Worm (Caenorhabditis elegans) whole organism, mixed stage, embryonic: ENCODE data around the gene F30B5.11.

ENCODE experiments used
- M03D4.4 ChIP-seq: sonication (generic microtip); optimal IDR thresholded peaks from 2 replicates; lab custom pipeline; 2017; ENCODE audit warnings: mild to moderate bottlenecking, missing genetic modification characterization, missing compliant biosample characterization
- bed-3 ChIP-seq: fragments of 200-800 bp; sonication (Bioruptor generic); optimal IDR thresholded peaks from 3 replicates; lab custom pipeline; 2018; ENCODE audit warnings: mild to moderate bottlenecking, missing genetic modification characterization, moderate library complexity, missing compliant biosample characterization
- blmp-1 ChIP-seq: fragments of 150-350 bp; optimal IDR thresholded peaks from 2 replicates; lab custom pipeline; 2014; ENCODE audit warnings: missing biosample characterization, missing genetic modification characterization
- ceh-39 ChIP-seq: fragments of 150-350 bp; optimal IDR thresholded peaks from 2 replicates; lab custom pipeline; 2014; ENCODE audit warnings: missing biosample characterization, missing genetic modification characterization
- ceh-83 ChIP-seq: fragments of 200-800 bp; sonication (Bioruptor generic); optimal IDR thresholded peaks from 2 replicates; lab custom pipeline; 2018; ENCODE audit warnings: mild to moderate bottlenecking, missing genetic modification characterization, missing compliant biosample characterization
- ces-1 ChIP-seq: fragments of 150-350 bp; optimal IDR thresholded peaks from 2 replicates; lab custom pipeline; 2014; ENCODE audit warnings: missing biosample characterization, missing genetic modification reagents, missing genetic modification characterization
- cnd-1 ChIP-seq: fragments of 200-800 bp; sonication (Bioruptor generic); optimal IDR thresholded peaks from 2 replicates; lab custom pipeline; 2018; ENCODE audit warnings: mild to moderate bottlenecking, missing genetic modification characterization, missing compliant biosample characterization
- drap-1 ChIP-seq: fragments of 200-800 bp; sonication (Bioruptor generic); optimal IDR thresholded peaks from 3 replicates; lab custom pipeline; 2018; ENCODE audit warnings: mild to moderate bottlenecking, missing genetic modification characterization, missing compliant biosample characterization
- elt-1 ChIP-seq: sonication (generic microtip); optimal IDR thresholded peaks from 2 replicates; lab custom pipeline; 2017; ENCODE audit warnings: missing genetic modification characterization, mild to moderate bottlenecking, missing compliant biosample characterization, antibody characterized with exemption, moderate library complexity, borderline replicate concordance; ENCODE audit not compliant: insufficient read depth
- elt-3 ChIP-seq: fragments of 150-350 bp; optimal IDR thresholded peaks from 2 replicates; lab custom pipeline; 2014; ENCODE audit warnings: missing biosample characterization, missing genetic modification characterization
- flh-1 ChIP-seq: fragments of 200-800 bp; sonication (Bioruptor generic); optimal IDR thresholded peaks from 2 replicates; lab custom pipeline; 2018; ENCODE audit warnings: mild to moderate bottlenecking, missing genetic modification characterization, moderate library complexity, missing compliant biosample characterization
- ham-2 ChIP-seq: fragments of 200-800 bp; sonication (Bioruptor generic); optimal IDR thresholded peaks from 2 replicates; lab custom pipeline; 2018; ENCODE audit warnings: mild to moderate bottlenecking, missing genetic modification characterization, missing compliant biosample characterization
- hlh-1 ChIP-seq: fragments of 150-350 bp; optimal IDR thresholded peaks from 2 replicates; lab custom pipeline; 2014; ENCODE audit warnings: missing biosample characterization, missing genetic modification reagents, missing genetic modification characterization
- lin-13 ChIP-seq: fragments of 150-350 bp; optimal IDR thresholded peaks from 2 replicates; lab custom pipeline; 2014; ENCODE audit warnings: missing biosample characterization, missing genetic modification characterization
- lin-32 ChIP-seq: fragments of 200-800 bp; sonication (Bioruptor generic); optimal IDR thresholded peaks from 2 replicates; lab custom pipeline; 2018; ENCODE audit warnings: mild to moderate bottlenecking, missing genetic modification characterization, missing compliant biosample characterization
- lsy-2 ChIP-seq: fragments of 150-350 bp; optimal IDR thresholded peaks from 2 replicates; lab custom pipeline; 2014; ENCODE audit warnings: missing biosample characterization, missing genetic modification characterization
- mab-5 ChIP-seq: fragments of 150-350 bp; optimal IDR thresholded peaks from 2 replicates; lab custom pipeline; 2014; ENCODE audit warnings: missing biosample characterization, missing genetic modification characterization
- mep-1 ChIP-seq: fragments of 150-350 bp; optimal IDR thresholded peaks from 2 replicates; lab custom pipeline; 2017; ENCODE audit warnings: missing biosample characterization, missing genetic modification reagents, missing genetic modification characterization, inconsistent platforms
- nhr-12 ChIP-seq: fragments of 150-350 bp; optimal IDR thresholded peaks from 2 replicates; lab custom pipeline; 2014; ENCODE audit warnings: missing biosample characterization, missing genetic modification characterization
- nhr-2 ChIP-seq: fragments of 150-350 bp; optimal IDR thresholded peaks from 2 replicates; lab custom pipeline; 2014; ENCODE audit warnings: missing biosample characterization, missing genetic modification characterization
- nhr-237 ChIP-seq: fragments of 150-350 bp; optimal IDR thresholded peaks from 2 replicates; lab custom pipeline; 2014; ENCODE audit warnings: missing biosample characterization, missing genetic modification characterization
- nhr-28 ChIP-seq: fragments of 150-350 bp; optimal IDR thresholded peaks from 2 replicates; lab custom pipeline; 2014; ENCODE audit warnings: missing biosample characterization, missing genetic modification characterization
- nhr-76 ChIP-seq: sonication (generic microtip); optimal IDR thresholded peaks from 2 replicates; lab custom pipeline; 2017; ENCODE audit warnings: missing biosample characterization, missing genetic modification characterization
- pha-4 ChIP-seq: fragments of 150-350 bp; optimal IDR thresholded peaks from 2 replicates; lab custom pipeline; 2018; ENCODE audit warnings: missing biosample characterization, missing genetic modification reagents, missing genetic modification characterization
- sem-2 ChIP-seq: fragments of 200-800 bp; sonication (Bioruptor generic); optimal IDR thresholded peaks from 2 replicates; lab custom pipeline; 2018; ENCODE audit warnings: mild to moderate bottlenecking, missing genetic modification characterization, missing compliant biosample characterization
- sptf-1 ChIP-seq: sonication (generic microtip); optimal IDR thresholded peaks from 2 replicates; lab custom pipeline; 2017; ENCODE audit warnings: mild to moderate bottlenecking, missing genetic modification characterization, moderate library complexity, missing compliant biosample characterization
- tbx-8 ChIP-seq: fragments of 200-800 bp; sonication (Bioruptor generic); optimal IDR thresholded peaks from 2 replicates; lab custom pipeline; 2018; ENCODE audit warnings: mild to moderate bottlenecking, missing genetic modification characterization, moderate library complexity, missing compliant biosample characterization
- unc-120 ChIP-seq: sonication (generic microtip); optimal IDR thresholded peaks from 2 replicates; lab custom pipeline; 2017; ENCODE audit warnings: missing genetic modification characterization, missing compliant biosample characterization; ENCODE audit not compliant: poor library complexity, severe bottlenecking
- unc-39 ChIP-seq: fragments of 150-350 bp; optimal IDR thresholded peaks from 2 replicates; lab custom pipeline; 2014; ENCODE audit warnings: missing biosample characterization, missing genetic modification characterization
- unc-62 ChIP-seq: fragments of 150-350 bp; optimal IDR thresholded peaks from 2 replicates; lab custom pipeline; 2014; ENCODE audit warnings: missing biosample characterization, missing genetic modification reagents, missing genetic modification characterization
- zip-8 ChIP-seq: fragments of 150-350 bp; optimal IDR thresholded peaks from 2 replicates; lab custom pipeline; 2014; ENCODE audit warnings: missing biosample characterization, missing genetic modification characterization

Gene F30B5.11

ce11 chrIV:4262993-4263392 lies 43.1 kb upstream of the F30B5.11 start, which contains the start of gene col-33:
Gene col-33, plus strand, starts transcription at chrIV:4263293.
- TF ChIP-seq nhr-12 (tag; lab: Kevin White, UChicago), result no peak
- no peak for TF ChIP-seq sptf-1 (tag; lab: Kevin White, UChicago)
- no peak for TF ChIP-seq zip-8 (tag; lab: Kevin White, UChicago)
- TF ChIP-seq sem-2 (GFP tag; lab: Kevin White, UChicago), result no peak

- TF ChIP-seq blmp-1, result no peak
- TF ChIP-seq lin-13, result no peak
- no peak for TF ChIP-seq sptf-1 (tag; lab: Kevin White, UChicago)
- no peak for TF ChIP-seq ham-2 (GFP tag; lab: Kevin White, UChicago)
- TF ChIP-seq unc-39 (tag; lab: Kevin White, UChicago), result no peak
These were observed 39.5 kb upstream of the F30B5.11 start for ce11 chrIV:4259433-4259832.

- TF ChIP-seq tbx-8 (GFP tag; lab: Kevin White, UChicago) (no peak), lin-32 (no peak), unc-120 (tag; lab: Kevin White, UChicago) (no peak), nhr-28 (no peak), nhr-237 (no peak), mep-1 (tag; lab: Kevin White, UChicago) (no peak), lsy-2 (tag; lab: Kevin White, UChicago) (no peak), sptf-1 (tag; lab: Kevin White, UChicago) (no peak), flh-1 (GFP tag; lab: Kevin White, UChicago) (no peak), cnd-1 (tag; lab: Kevin White, UChicago) (no peak), elt-3 (tag; lab: Kevin White, UChicago) (no peak), M03D4.4 (no peak), bed-3 (GFP tag; lab: Kevin White, UChicago) (no peak), pha-4 (tag; lab: Kevin White, UChicago) (no peak), drap-1 (GFP tag; lab: Kevin White, UChicago) (no peak), blmp-1 (no peak), ceh-83 (GFP tag; lab: Kevin White, UChicago) (no peak)
- TF ChIP-seq, all 35 proteins: peak for 0
These were observed 35.2 kb upstream of the F30B5.11 start for ce11 chrIV:4254989-4255582.

- TF ChIP-seq hlh-1 (tag; lab: Kevin White, UChicago) (no peak), unc-39 (tag; lab: Kevin White, UChicago) (no peak), nhr-76 (tag; lab: Kevin White, UChicago) (no peak), blmp-1 (no peak), drap-1 (GFP tag; lab: Kevin White, UChicago) (no peak), mab-5 (tag; lab: Kevin White, UChicago) (no peak), ceh-83 (GFP tag; lab: Kevin White, UChicago) (no peak), unc-62 (GFP tag; lab: Kevin White, UChicago) (no peak), tbx-8 (GFP tag; lab: Kevin White, UChicago) (no peak)
These were observed 27.9 kb upstream of the F30B5.11 start, which contains the start of gene ama-1 for ce11 chrIV:4247770-4248169. Gene ama-1, plus strand, starts transcription at chrIV:4248070.

- TF ChIP-seq ceh-39 (tag; lab: Kevin White, UChicago) (peak; percentile 3), lin-13 (peak; percentile 15), mep-1 (tag; lab: Kevin White, UChicago) (peak; percentile 32), pha-4 (tag; lab: Kevin White, UChicago) (peak; percentile 31), sptf-1 (tag; lab: Kevin White, UChicago) (peak; percentile 29), unc-120 (tag; lab: Kevin White, UChicago) (peak; percentile 42), tbx-8 (GFP tag; lab: Kevin White, UChicago) (no peak), ham-2 (GFP tag; lab: Kevin White, UChicago) (no peak), lsy-2 (tag; lab: Kevin White, UChicago) (peak; percentile 70), M03D4.4 (no peak), unc-39 (tag; lab: Kevin White, UChicago) (no peak), elt-3 (tag; lab: Kevin White, UChicago) (no peak), bed-3 (GFP tag; lab: Kevin White, UChicago) (no peak), blmp-1 (no peak), ces-1 (GFP tag; lab: Kevin White, UChicago) (peak; percentile 68), nhr-76 (tag; lab: Kevin White, UChicago) (no peak), mab-5 (tag; lab: Kevin White, UChicago) (no peak), nhr-2 (tag; lab: Kevin White, UChicago) (no peak), elt-1 (tag; lab: Kevin White, UChicago) (no peak), zip-8 (tag; lab: Kevin White, UChicago) (no peak)
- TF ChIP-seq, all 35 proteins: peak for 8
These were observed 27.5 kb upstream of the F30B5.11 start for ce11 chrIV:4247334-4247733.
